Fruit fly (Drosophila melanogaster): Measurements from ENCODE around the gene Wnt10.

Wnt10 gene

dm6 chr2L:7420305-7421287, 57.4 kb downstream of the Wnt10 start (continued):
- TF ChIP-seq hkb (optimal IDR thresholded peaks at IDR 0.05), result no peak
- peak; percentile 60 for TF ChIP-seq hkb (GFP tag; IDR thresholded peaks at IDR 0.05)
- TF ChIP-seq Lim3 (GFP tag; IDR thresholded peaks at IDR 0.05), result no peak
- peak; percentile 65 for TF ChIP-seq CG31224 (GFP tag; IDR thresholded peaks at IDR 0.05)
- peak; percentile 34 for TF ChIP-seq ab (GFP tag; optimal IDR thresholded peaks at IDR 0.05)
- TF ChIP-seq CG8924 (tag; optimal IDR thresholded peaks at IDR 0.05), result peak; percentile 52
- TF ChIP-seq CG4617 (GFP tag; optimal IDR thresholded peaks at IDR 0.05; ENCODE audit: borderline replicate concordance), result peak; percentile 5
- TF ChIP-seq CG12236 (GFP tag; optimal IDR thresholded peaks at IDR 0.05), result no peak

dm6 chr2L:7422429-7423283, 59.5 kb downstream of the Wnt10 start:
- TF ChIP-seq CG2889 (GFP tag; IDR thresholded peaks at IDR 0.05) (no peak), chif (GFP tag; optimal IDR thresholded peaks at IDR 0.05) (peak in 1 of 2 experiments; percentile 1), CG7556 (GFP tag; optimal IDR thresholded peaks at IDR 0.05) (peak; percentile 33), kay (GFP tag; optimal IDR thresholded peaks at IDR 0.05) (no peak), HmgZ (tag; optimal IDR thresholded peaks at IDR 0.05) (no peak), Oaz (GFP tag; IDR thresholded peaks at IDR 0.05) (no peak), ci (GFP tag; IDR thresholded peaks at IDR 0.05) (peak; percentile 58; the same call in 1 of the 3 replicates), crol (GFP tag; IDR thresholded peaks at IDR 0.05) (peak; percentile 97), fd3F (GFP tag; optimal IDR thresholded peaks at IDR 0.05) (no peak), hbn (GFP tag; IDR thresholded peaks at IDR 0.05; ENCODE audit: partially characterized antibody) (no peak), CG10366 (GFP tag; IDR thresholded peaks at IDR 0.05) (no peak), Xrp1 (GFP tag; IDR thresholded peaks at IDR 0.05) (0 out of 2 replicates have a peak, but pooled peaks have one; percentile 15), onecut (GFP tag; IDR thresholded peaks at IDR 0.05) (no peak), CG30431 (GFP tag; optimal IDR thresholded peaks at IDR 0.05) (peak; percentile 7), Sox100B (GFP tag; optimal IDR thresholded peaks at IDR 0.05) (peak; percentile 4), ac (GFP tag; optimal IDR thresholded peaks at IDR 0.05) (no peak), Opbp (GFP tag; IDR thresholded peaks at IDR 0.05; ENCODE audit: partially characterized antibody) (0 out of 3 replicates have a peak, but pooled peaks have one; percentile 33), vnd (GFP tag; IDR thresholded peaks at IDR 0.05; ENCODE audit: partially characterized antibody) (no peak), CG1602 (GFP tag; optimal IDR thresholded peaks at IDR 0.05) (no peak), grn (GFP tag; optimal IDR thresholded peaks at IDR 0.05) (no peak), ssp (GFP tag; IDR thresholded peaks at IDR 0.05) (0 out of 2 replicates have a peak, but pooled peaks have one; percentile 6), CG34376 (GFP tag; optimal IDR thresholded peaks at IDR 0.05) (no peak), CG10274 (GFP tag; optimal IDR thresholded peaks at IDR 0.05) (no peak), CG33557 (GFP tag; optimal IDR thresholded peaks at IDR 0.05) (no peak), H15 (GFP tag; IDR thresholded peaks at IDR 0.05) (0 out of 3 replicates have a peak, but pooled peaks have one; percentile 11), CG15696 (tag; optimal IDR thresholded peaks at IDR 0.05) (no peak), eve (GFP tag; optimal IDR thresholded peaks at IDR 0.05) (peak in 1 of 2 experiments; percentile 80), CG18011 (GFP tag; optimal IDR thresholded peaks at IDR 0.05) (no peak), Jarid2 (GFP tag; optimal IDR thresholded peaks at IDR 0.05) (no peak), Med (GFP tag) (peak; percentile 68), dm (GFP tag; optimal IDR thresholded peaks at IDR 0.05) (no peak), chinmo (GFP tag; IDR thresholded peaks at IDR 0.05; ENCODE audit: partially characterized antibody) (no peak), ttk (GFP tag; IDR thresholded peaks at IDR 0.05) (0 out of 2 replicates have a peak, but pooled peaks have one; percentile 8), CG31441 (GFP tag; IDR thresholded peaks at IDR 0.05) (no peak), Dip2 (GFP tag; IDR thresholded peaks at IDR 0.05) (0 out of 2 replicates have a peak, but pooled peaks have one; percentile 11), exex (tag; optimal IDR thresholded peaks at IDR 0.05) (no peak), Lim3 (GFP tag; IDR thresholded peaks at IDR 0.05) (no peak), Doc3 (GFP tag; IDR thresholded peaks at IDR 0.05; ENCODE audit: partially characterized antibody) (no peak)
